Worm (Caenorhabditis elegans): ENCODE results near the gene Y61A9LA.10.
"Not testable (repeated sequence)": the region's sequence is repeated elsewhere in the genome, so short reads cannot be mapped to it uniquely, and the experiment has no call there.

Y61A9LA.10 gene

DNA sequence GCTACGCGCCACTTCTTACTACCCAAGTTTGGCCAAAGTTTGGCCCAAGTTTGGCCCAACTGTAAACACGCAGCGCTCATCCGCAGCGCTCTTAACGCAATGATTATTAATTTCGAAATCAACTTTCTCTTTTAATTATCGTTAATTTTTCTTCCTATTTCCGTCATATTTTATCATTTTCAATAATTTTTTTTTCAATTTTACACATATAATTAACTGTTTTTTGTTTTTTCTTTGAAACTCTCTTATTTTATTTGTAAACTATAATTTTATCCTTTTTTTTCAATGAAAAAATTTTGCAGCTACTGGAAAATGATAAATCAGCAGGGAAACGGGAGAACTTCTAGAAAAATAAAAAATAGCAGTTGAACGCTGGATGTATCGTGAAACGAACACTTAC is 55.2 kb downstream of the Y61A9LA.10 start, which contains the start of gene Y61A9LA.4:
TSS of gene Y61A9LA.4 (plus strand) at position 301 of the 400 bp plus-strand sequence.
- not testable (repeated sequence) for TF ChIP-seq zip-4 (GFP tag; optimal IDR thresholded peaks at IDR 0.05); dpl-1 (GFP tag; optimal IDR thresholded peaks at IDR 0.05); ztf-11 (tag; optimal IDR thresholded peaks at IDR 0.05)

DNA sequence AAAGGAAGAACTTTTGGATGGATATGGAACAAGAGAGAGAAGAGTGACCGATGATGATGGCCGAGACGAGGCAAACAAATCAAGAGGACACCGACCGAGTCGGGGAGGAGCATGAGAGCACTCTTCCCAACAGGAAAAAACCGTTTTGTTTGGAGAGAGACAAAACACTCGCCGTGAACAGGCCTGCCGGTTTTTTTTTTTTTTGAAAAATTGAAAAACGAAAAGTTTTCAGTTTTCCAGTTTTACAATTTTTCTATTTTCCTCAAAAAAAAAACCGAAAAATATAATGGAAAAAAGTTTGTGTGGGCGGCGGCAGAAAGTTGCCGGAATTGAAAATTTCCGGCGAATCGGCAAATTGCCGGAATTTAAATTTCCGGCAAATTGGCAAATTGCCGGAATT is 55.9 kb downstream of the Y61A9LA.10 start, which contains the start of gene Y61A9LA.7:
TSS of gene Y61A9LA.7 (minus strand) at position 101 of the 400 bp plus-strand sequence.
- TF ChIP-seq lsy-2 (tag; optimal IDR thresholded peaks at IDR 0.05) (no peak), F16B12.6 (tag; optimal IDR thresholded peaks at IDR 0.05) (no peak), sox-4 (tag; optimal IDR thresholded peaks at IDR 0.05) (no peak), blmp-1 (tag; optimal IDR thresholded peaks at IDR 0.05) (no peak), swsn-7 (tag; optimal IDR thresholded peaks at IDR 0.05) (no peak), lin-13 (GFP tag; optimal IDR thresholded peaks at IDR 0.05) (no peak), hpl-2 (GFP tag; optimal IDR thresholded peaks at IDR 0.05) (no peak), ceh-90 (tag; optimal IDR thresholded peaks at IDR 0.05) (no peak), ztf-11 (tag; optimal IDR thresholded peaks at IDR 0.05) (no peak), ceh-63 (GFP tag; optimal IDR thresholded peaks at IDR 0.05) (no peak), nhr-84 (tag; optimal IDR thresholded peaks at IDR 0.05) (no peak), unc-30 (tag; optimal IDR thresholded peaks at IDR 0.05) (no peak), ztf-4 (tag; optimal IDR thresholded peaks at IDR 0.05) (no peak), grh-1 (GFP tag; IDR thresholded peaks at IDR 0.05) (no peak), skn-1 (tag; optimal IDR thresholded peaks at IDR 0.05) (no peak), ceh-82 (tag; optimal IDR thresholded peaks at IDR 0.05) (no peak), mef-2 (tag; optimal IDR thresholded peaks at IDR 0.05) (no peak)
